Worm (Caenorhabditis elegans): ENCODE results near the gene fcd-2.

ce11 chrIV:14986684-14987083, 38.8 kb upstream of the fcd-2 start, which contains the start of gene dpy-4:
- TF ChIP-seq cebp-1 (GFP tag; IDR thresholded peaks at IDR 0.05) (no peak), cebp-1 (tag; optimal IDR thresholded peaks at IDR 0.05) (no peak), mcd-1 (GFP tag; IDR thresholded peaks at IDR 0.05) (no peak), F37B4.10 (GFP tag; IDR thresholded peaks at IDR 0.05) (no peak), let-607 (tag; optimal IDR thresholded peaks at IDR 0.05) (no peak), tlf-1 (GFP tag; optimal IDR thresholded peaks at IDR 0.05) (no peak), ekl-4 (GFP tag; IDR thresholded peaks at IDR 0.05) (no peak)

Measured in whole organism, young adult.